Worm (Caenorhabditis elegans) whole organism, young adult: Measurements from ENCODE around the gene F38B7.17.

ENCODE experiments used
- F10E7.11 ChIP-seq: sonication (generic microtip); optimal IDR thresholded peaks from 2 replicates; lab custom pipeline; 2017; ENCODE audit warnings: mild to moderate bottlenecking, missing genetic modification characterization, moderate library complexity, missing compliant biosample characterization
- F22D6.2 ChIP-seq: sonication (generic microtip); optimal IDR thresholded peaks from 2 replicates; lab custom pipeline; 2016; ENCODE audit warnings: mild to moderate bottlenecking, missing genetic modification characterization, missing compliant biosample characterization
- F39B2.1 ChIP-seq: fragments of 200-800 bp; sonication (Bioruptor generic); IDR thresholded peaks from 2 replicates; pipeline ENCODE4 v1.3.6; 2022; ENCODE audit warnings: missing genetic modification reagents, missing genetic modification characterization, missing compliant biosample characterization
- F55B11.4 ChIP-seq: sonication (generic microtip); optimal IDR thresholded peaks from 2 replicates; lab custom pipeline; 2016; ENCODE audit warnings: missing compliant biosample characterization, missing genetic modification characterization, borderline replicate concordance; ENCODE audit not compliant: insufficient read depth
- bed-1 ChIP-seq: fragments of 200-800 bp; sonication (Bioruptor generic); IDR thresholded peaks from 2 replicates; pipeline ENCODE4 v1.3.6; 2022; ENCODE audit warnings: missing genetic modification reagents, missing genetic modification characterization, missing compliant biosample characterization
- ceh-27 ChIP-seq: fragments of 200-800 bp; sonication (Bioruptor generic); optimal IDR thresholded peaks from 2 replicates; lab custom pipeline; 2018; ENCODE audit warnings: mild to moderate bottlenecking, missing genetic modification characterization, moderate library complexity, missing compliant biosample characterization
- lin-35 ChIP-seq, 3 experiments: fragments of 150-350 bp in 2 of 3; sonication (generic microtip) in 1 of 3; optimal IDR thresholded peaks; 2 replicates each; lab custom pipeline; 2014 to 2018; ENCODE audit warnings: missing biosample characterization in 3 of 3, missing genetic modification characterization in 3 of 3, missing genetic modification reagents in 3 of 3
- lin-54 ChIP-seq: fragments of 200-800 bp; sonication (Bioruptor generic); optimal IDR thresholded peaks from 2 replicates; lab custom pipeline; 2018; ENCODE audit warnings: mild to moderate bottlenecking, missing genetic modification characterization, missing compliant biosample characterization
- nfya-2 ChIP-seq: fragments of 200-800 bp; sonication (Bioruptor generic); IDR thresholded peaks from 2 replicates; pipeline ENCODE4 v1.3.6; 2022; ENCODE audit warnings: missing genetic modification reagents, missing genetic modification characterization, missing compliant biosample characterization
- nfyb-1 ChIP-seq: fragments of 200-800 bp; sonication (Bioruptor generic); IDR thresholded peaks from 2 replicates; pipeline ENCODE4 v1.3.6; 2022; ENCODE audit warnings: missing genetic modification reagents, missing genetic modification characterization, missing compliant biosample characterization
- nhr-120 ChIP-seq: fragments of 200-800 bp; sonication (Bioruptor generic); IDR thresholded peaks from 2 replicates; pipeline ENCODE4 v1.3.6; 2022; ENCODE audit warnings: missing genetic modification characterization, missing compliant biosample characterization
- nhr-80 ChIP-seq: sonication (generic microtip); optimal IDR thresholded peaks from 2 replicates; lab custom pipeline; 2016; ENCODE audit warnings: missing genetic modification characterization, missing compliant biosample characterization
- somi-1 ChIP-seq: fragments of 200-800 bp; sonication (Bioruptor generic); optimal IDR thresholded peaks from 2 replicates; lab custom pipeline; 2018; ENCODE audit warnings: mild to moderate bottlenecking, missing genetic modification characterization, missing compliant biosample characterization
- xnd-1 ChIP-seq: sonication (generic microtip); optimal IDR thresholded peaks from 2 replicates; lab custom pipeline; 2016; ENCODE audit warnings: missing genotype, missing genetic modification reagents, missing genetic modification characterization, missing compliant biosample characterization

F38B7.17 gene

DNA sequence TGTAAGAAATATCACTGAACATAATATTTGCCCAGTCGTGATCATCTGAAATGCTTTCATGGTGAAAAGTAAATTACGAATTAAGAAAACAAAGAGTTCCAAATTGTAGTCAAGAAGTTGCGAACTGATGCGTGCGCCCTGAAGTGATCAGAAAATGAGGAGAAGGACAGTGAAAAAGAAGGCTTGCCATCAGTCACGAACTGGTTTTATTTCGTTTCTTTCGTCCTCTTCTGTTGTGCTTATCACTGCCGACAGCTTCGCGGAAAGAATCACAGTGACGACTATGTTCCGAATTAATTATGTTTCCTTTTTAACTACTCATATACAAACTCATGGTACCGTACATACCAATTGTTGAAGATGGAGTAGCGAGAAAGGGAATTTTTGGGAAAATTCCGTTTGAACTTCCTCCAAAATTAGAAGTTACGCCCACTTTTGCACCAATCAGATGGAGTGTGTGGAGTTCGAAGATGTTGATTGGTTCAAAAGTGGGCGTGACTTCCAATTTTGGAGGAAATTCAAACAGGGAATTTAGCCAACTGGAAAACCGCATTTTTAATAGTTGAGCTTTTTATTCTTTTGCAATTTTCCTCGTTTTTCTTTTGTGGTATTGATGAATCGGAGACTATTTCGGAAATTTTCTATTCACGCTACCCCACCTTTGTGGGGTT lies 45.5 kb downstream of the F38B7.17 start, which contains the start of gene C55A6.12:
C55A6.12 (minus strand) TSS at position 51 of the 671 bp plus-strand sequence.
- TF ChIP-seq nfya-2 (GFP tag; lab: Robert Waterston, UW), result peak; percentile 98
- TF ChIP-seq lin-54, result peak; percentile 43
- no peak for TF ChIP-seq F10E7.11 (tag; lab: Kevin White, UChicago)
- peak; percentile 99 for TF ChIP-seq nfyb-1 (GFP tag; lab: Robert Waterston, UW)
- no peak for TF ChIP-seq F22D6.2 (tag; lab: Kevin White, UChicago)
- TF ChIP-seq lin-35 (GFP tag; optimal IDR thresholded peaks at IDR 0.05; lab: Kevin White, UChicago), result peak in 1 of 3 experiments; percentile 45

DNA sequence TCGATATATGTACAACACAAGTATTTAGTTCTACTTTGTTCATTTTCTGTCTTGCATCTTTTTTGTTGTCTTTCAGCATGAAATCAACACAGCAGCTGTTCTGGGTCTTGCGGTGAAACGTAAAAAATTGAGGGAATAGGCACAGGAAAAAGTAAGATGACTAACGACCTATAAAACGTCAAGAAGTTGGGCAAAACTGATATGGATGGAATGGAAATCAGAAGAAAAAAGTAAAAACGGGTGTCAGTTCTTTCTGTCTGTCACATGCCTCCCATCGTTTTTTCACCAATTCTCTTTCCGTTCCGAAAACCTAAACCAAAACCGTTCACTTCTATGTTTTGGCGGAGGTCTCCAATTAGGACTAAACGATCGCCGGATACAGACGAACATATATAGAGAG lies 47.8 kb downstream of the F38B7.17 start:
- TF ChIP-seq ceh-27 (GFP tag; lab: Kevin White, UChicago), result no peak
- peak; percentile 60 for TF ChIP-seq nhr-80 (tag; lab: Kevin White, UChicago)
- no peak for TF ChIP-seq bed-1 (GFP tag; lab: Robert Waterston, UW)
- TF ChIP-seq F39B2.1 (GFP tag; lab: Robert Waterston, UW), result no peak
- TF ChIP-seq F55B11.4, result no peak
- no peak for TF ChIP-seq nhr-120
- no peak for TF ChIP-seq nfya-2 (GFP tag; lab: Robert Waterston, UW)

DNA sequence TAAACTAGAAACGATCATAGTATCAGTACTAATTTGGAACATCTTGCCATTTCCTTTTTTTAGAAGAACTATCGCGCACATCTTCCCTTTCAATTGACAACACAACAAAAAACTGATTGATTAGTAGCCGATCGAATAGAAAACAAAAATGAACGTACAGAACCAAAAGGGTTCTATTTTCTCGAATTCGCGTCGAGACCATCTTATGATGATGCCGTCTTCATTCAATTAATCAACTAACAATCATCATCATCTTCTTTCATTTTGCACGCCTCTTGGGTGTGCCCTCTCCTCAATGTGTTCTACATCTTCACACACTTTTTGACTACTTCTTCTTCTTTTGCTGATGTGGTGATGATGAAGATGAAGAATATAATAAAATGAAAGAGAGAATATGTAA lies 49.0 kb downstream of the F38B7.17 start:
- no peak for TF ChIP-seq ceh-27 (GFP tag; lab: Kevin White, UChicago)
- peak; percentile 10 for TF ChIP-seq somi-1
- no peak for TF ChIP-seq xnd-1 (tag; lab: Kevin White, UChicago)
- TF ChIP-seq, all 124 proteins: peak for 1
